Worm (Caenorhabditis elegans) whole organism, young adult: ENCODE results near the gene F28D1.6.

Experiments used
- B0019.2 ChIP-seq: fragments of 200-800 bp; sonication (Bioruptor generic); conservative IDR thresholded peaks from 2 replicates; pipeline ENCODE4 v1.3.6; 2022; ENCODE audit warnings: missing genetic modification reagents, missing genetic modification characterization, missing compliant biosample characterization
- B0336.3 ChIP-seq: fragments of 200-800 bp; sonication (Bioruptor generic); IDR thresholded peaks from 2 replicates; pipeline ENCODE4 v1.3.6; 2022; ENCODE audit warnings: missing genetic modification characterization, missing compliant biosample characterization
- C06A6.2 ChIP-seq: fragments of 200-800 bp; sonication (Bioruptor generic); conservative IDR thresholded peaks from 2 replicates; pipeline ENCODE4 v1.3.6; 2022; ENCODE audit warnings: missing genetic modification characterization, missing compliant biosample characterization
- F23B12.7 ChIP-seq: sonication (generic microtip); optimal IDR thresholded peaks from 2 replicates; lab custom pipeline; 2017; ENCODE audit warnings: missing genetic modification characterization, mild to moderate bottlenecking, missing compliant biosample characterization, antibody characterized with exemption, moderate library complexity; ENCODE audit not compliant: insufficient read depth
- T07F8.4 ChIP-seq: sonication (generic microtip); optimal IDR thresholded peaks from 2 replicates; lab custom pipeline; 2016; ENCODE audit warnings: mild to moderate bottlenecking, missing genetic modification characterization, moderate library complexity, missing compliant biosample characterization
- ZK185.1 ChIP-seq: sonication (generic microtip); optimal IDR thresholded peaks from 2 replicates; lab custom pipeline; 2016; ENCODE audit warnings: mild to moderate bottlenecking, missing genetic modification characterization, missing compliant biosample characterization; ENCODE audit not compliant: poor library complexity, severe bottlenecking
- aptf-3 ChIP-seq: fragments of 200-800 bp; sonication (Bioruptor generic); IDR thresholded peaks from 2 replicates; pipeline ENCODE4 v1.3.6; 2022; ENCODE audit warnings: missing genetic modification characterization, missing compliant biosample characterization
- atf-7 ChIP-seq: sonication (generic microtip); optimal IDR thresholded peaks from 2 replicates; lab custom pipeline; 2017; ENCODE audit warnings: mild to moderate bottlenecking, missing genetic modification characterization, missing compliant biosample characterization
- athp-1 ChIP-seq: sonication (generic microtip); optimal IDR thresholded peaks from 2 replicates; lab custom pipeline; 2017; ENCODE audit warnings: mild to moderate bottlenecking, missing genetic modification characterization, missing compliant biosample characterization
- attf-6 ChIP-seq: fragments of 200-800 bp; sonication (Bioruptor generic); IDR thresholded peaks from 2 replicates; pipeline ENCODE4 v1.3.6; 2022; ENCODE audit warnings: missing genetic modification reagents, missing genetic modification characterization, missing compliant biosample characterization
- bed-2 ChIP-seq: fragments of 200-800 bp; sonication (Bioruptor generic); IDR thresholded peaks from 2 replicates; pipeline ENCODE4 v1.3.6; 2022; ENCODE audit warnings: missing genetic modification reagents, missing genetic modification characterization, missing compliant biosample characterization
- cebp-1 ChIP-seq, 2 experiments: fragments of 200-800 bp in 1 of 2; sonication (Bioruptor generic) in 1 of 2; sonication (generic microtip) in 1 of 2; IDR thresholded peaks in 1 of 2; optimal IDR thresholded peaks in 1 of 2; 2 replicates each; pipeline versions ENCODE4 v1.3.6 to Lab custom; 2017 to 2022; ENCODE audit warnings: missing compliant biosample characterization in 2 of 2, missing genetic modification characterization in 2 of 2, mild to moderate bottlenecking in 1 of 2, missing genetic modification reagents in 1 of 2, moderate library complexity in 1 of 2
- die-1 ChIP-seq: sonication (generic microtip); optimal IDR thresholded peaks from 2 replicates; lab custom pipeline; 2016; ENCODE audit warnings: missing genotype, mild to moderate bottlenecking, missing genetic modification characterization, missing compliant biosample characterization
- egl-44 ChIP-seq: fragments of 200-800 bp; sonication (Bioruptor generic); IDR thresholded peaks from 2 replicates; pipeline ENCODE4 v1.3.6; 2022; ENCODE audit warnings: missing genetic modification reagents, missing genetic modification characterization, missing compliant biosample characterization
- ekl-4 ChIP-seq: fragments of 200-800 bp; sonication (Bioruptor generic); IDR thresholded peaks from 2 replicates; pipeline ENCODE4 v1.3.6; 2022; ENCODE audit warnings: missing genetic modification reagents, missing genetic modification characterization, missing compliant biosample characterization
- fkh-3 ChIP-seq: sonication (generic microtip); optimal IDR thresholded peaks from 2 replicates; lab custom pipeline; 2016; ENCODE audit warnings: mild to moderate bottlenecking, missing genetic modification characterization, missing compliant biosample characterization
- him-1 ChIP-seq: sonication (generic microtip); optimal IDR thresholded peaks from 2 replicates; lab custom pipeline; 2016; ENCODE audit warnings: missing genotype, missing genetic modification reagents, missing genetic modification characterization, missing compliant biosample characterization
- lin-26 ChIP-seq: fragments of 200-800 bp; sonication (Bioruptor generic); IDR thresholded peaks from 2 replicates; pipeline ENCODE4 v1.3.6; 2022; ENCODE audit warnings: missing genetic modification reagents, missing genetic modification characterization, missing compliant biosample characterization
- lin-35 ChIP-seq, 3 experiments: fragments of 150-350 bp in 2 of 3; sonication (generic microtip) in 1 of 3; optimal IDR thresholded peaks; 2 replicates each; lab custom pipeline; 2014 to 2018; ENCODE audit warnings: missing biosample characterization in 3 of 3, missing genetic modification characterization in 3 of 3, missing genetic modification reagents in 3 of 3
- lsy-27 ChIP-seq: sonication (generic microtip); optimal IDR thresholded peaks from 2 replicates; lab custom pipeline; 2017; ENCODE audit warnings: missing genetic modification characterization, mild to moderate bottlenecking, missing compliant biosample characterization, antibody characterized with exemption, missing genotype, borderline replicate concordance; ENCODE audit not compliant: insufficient read depth
- madf-8 ChIP-seq: fragments of 200-800 bp; sonication (Bioruptor generic); conservative IDR thresholded peaks from 2 replicates; pipeline ENCODE4 v1.3.6; 2022; ENCODE audit warnings: missing genetic modification reagents, missing genetic modification characterization, missing compliant biosample characterization
- mcd-1 ChIP-seq: fragments of 200-800 bp; sonication (Bioruptor generic); IDR thresholded peaks from 2 replicates; pipeline ENCODE4 v1.3.6; 2022; ENCODE audit warnings: missing genetic modification reagents, missing genetic modification characterization, missing compliant biosample characterization
- mel-28 ChIP-seq: sonication (generic microtip); optimal IDR thresholded peaks from 2 replicates; lab custom pipeline; 2016; ENCODE audit warnings: borderline replicate concordance, mild to moderate bottlenecking, missing genetic modification characterization, missing compliant biosample characterization
- nhr-179 ChIP-seq: sonication (generic microtip); optimal IDR thresholded peaks from 2 replicates; lab custom pipeline; 2016; ENCODE audit warnings: mild to moderate bottlenecking, missing genetic modification characterization, missing compliant biosample characterization
- nhr-80 ChIP-seq: sonication (generic microtip); optimal IDR thresholded peaks from 2 replicates; lab custom pipeline; 2016; ENCODE audit warnings: missing genetic modification characterization, missing compliant biosample characterization
- nhr-90 ChIP-seq: sonication (generic microtip); optimal IDR thresholded peaks from 2 replicates; lab custom pipeline; 2016; ENCODE audit warnings: missing genotype, mild to moderate bottlenecking, missing genetic modification characterization, missing compliant biosample characterization
- repo-1 ChIP-seq: sonication (generic microtip); optimal IDR thresholded peaks from 2 replicates; lab custom pipeline; 2017; ENCODE audit warnings: mild to moderate bottlenecking, missing genetic modification characterization, missing compliant biosample characterization
- rpc-1 ChIP-seq, 2 experiments: fragments of 150-350 bp in 1 of 2; sonication (generic microtip) in 1 of 2; optimal IDR thresholded peaks; 2 replicates each; lab custom pipeline; 2014 to 2018; ENCODE audit warnings: missing biosample characterization in 1 of 2, missing genetic modification characterization in 1 of 2, missing genetic modification reagents in 1 of 2, missing genotype in 1 of 2
- snpc-1.3 ChIP-seq: sonication (generic microtip); optimal IDR thresholded peaks from 2 replicates; lab custom pipeline; 2017; ENCODE audit warnings: missing genetic modification characterization, mild to moderate bottlenecking, missing compliant biosample characterization, antibody characterized with exemption, moderate library complexity, missing genotype, missing genetic modification reagents; ENCODE audit not compliant: insufficient read depth
- snpc-3.4 ChIP-seq: sonication (generic microtip); optimal IDR thresholded peaks from 2 replicates; lab custom pipeline; 2017; ENCODE audit warnings: missing genetic modification characterization, mild to moderate bottlenecking, missing compliant biosample characterization, antibody characterized with exemption, moderate library complexity, missing genotype, missing genetic modification reagents
- somi-1 ChIP-seq: fragments of 200-800 bp; sonication (Bioruptor generic); optimal IDR thresholded peaks from 2 replicates; lab custom pipeline; 2018; ENCODE audit warnings: mild to moderate bottlenecking, missing genetic modification characterization, missing compliant biosample characterization
- tbp1 ChIP-seq: fragments of 200-800 bp; sonication (Bioruptor generic); optimal IDR thresholded peaks from 2 replicates; lab custom pipeline; 2018; ENCODE audit warnings: mild to moderate bottlenecking, missing genetic modification characterization, missing compliant biosample characterization
- unc-62 ChIP-seq: fragments of 150-350 bp; optimal IDR thresholded peaks from 2 replicates; lab custom pipeline; 2014; ENCODE audit warnings: missing biosample characterization, missing genetic modification reagents, missing genetic modification characterization
- ztf-22 ChIP-seq: fragments of 200-800 bp; sonication (Bioruptor generic); optimal IDR thresholded peaks from 2 replicates; lab custom pipeline; 2018; ENCODE audit warnings: mild to moderate bottlenecking, missing genetic modification characterization, moderate library complexity, missing compliant biosample characterization

F28D1.6 gene

ce11 chrIV:12416629-12417404 is 31.9 kb upstream of the F28D1.6 start (continued):
- TF ChIP-seq tbp1 (GFP tag; lab: Kevin White, UChicago) (peak; percentile 92), mcd-1 (GFP tag; lab: Robert Waterston, UW) (peak; percentile 40; the same call in 1 of the 2 replicates), him-1 (tag; lab: Kevin White, UChicago) (peak; percentile 71), atf-7 (peak; percentile 11), attf-6 (GFP tag; lab: Robert Waterston, UW) (0 out of 2 replicates have a peak, but pooled peaks have one; percentile 40), snpc-1.3 (no peak), nhr-90 (tag; lab: Kevin White, UChicago) (peak; percentile 17), cebp-1 (GFP tag; IDR thresholded peaks at IDR 0.05; lab: Robert Waterston, UW) (no peak), cebp-1 (tag; optimal IDR thresholded peaks at IDR 0.05; lab: Kevin White, UChicago) (peak; percentile 44), T07F8.4 (tag; lab: Kevin White, UChicago) (no peak), die-1 (peak; percentile 60), B0336.3 (GFP tag; lab: Robert Waterston, UW) (peak; percentile 33; the same call in 1 of the 2 replicates), nhr-80 (peak; percentile 10), athp-1 (tag; lab: Kevin White, UChicago) (peak; percentile 57), ekl-4 (no peak), aptf-3 (GFP tag; lab: Robert Waterston, UW) (no peak), B0019.2 (no peak), ZK185.1 (tag; lab: Kevin White, UChicago) (peak; percentile 43), snpc-3.4 (peak; percentile 62), madf-8 (GFP tag; lab: Robert Waterston, UW) (no peak), C06A6.2 (GFP tag; lab: Robert Waterston, UW) (no peak), lsy-27 (tag; lab: Kevin White, UChicago) (peak; percentile 38), repo-1 (no peak), rpc-1 (optimal IDR thresholded peaks at IDR 0.05; lab: Kevin White, UChicago) (peak; percentile 71), rpc-1 (tag; optimal IDR thresholded peaks at IDR 0.05; lab: Kevin White, UChicago) (peak; percentile 80)

ce11 chrIV:12414601-12415000 is 29.6 kb upstream of the F28D1.6 start:
- TF ChIP-seq fkh-3 (tag; lab: Kevin White, UChicago) (no peak), bed-2 (no peak), egl-44 (no peak), F23B12.7 (tag; lab: Kevin White, UChicago) (no peak), somi-1 (GFP tag; lab: Kevin White, UChicago) (no peak), lin-35 (GFP tag; optimal IDR thresholded peaks at IDR 0.05; lab: Kevin White, UChicago) (no peak), ZK185.1 (tag; lab: Kevin White, UChicago) (no peak)

- no peak for TF ChIP-seq unc-62 (GFP tag; lab: Kevin White, UChicago)
- TF ChIP-seq athp-1 (tag; lab: Kevin White, UChicago) = no peak
- no peak for TF ChIP-seq ztf-22
- no peak for TF ChIP-seq lsy-27 (tag; lab: Kevin White, UChicago)
- no peak for TF ChIP-seq lin-26 (GFP tag; lab: Robert Waterston, UW)
- no peak for TF ChIP-seq mel-28 (tag; lab: Kevin White, UChicago)
- no peak for TF ChIP-seq nhr-179 (tag; lab: Kevin White, UChicago)
- TF ChIP-seq, all 124 proteins: peak for 0
Observed at ce11 chrIV:12410167-12410566, 25.2 kb upstream of the F28D1.6 start, which contains the start of gene acl-13. Gene acl-13 (plus strand): TSS chrIV:12410467.
